Worm (Caenorhabditis elegans) whole organism, young adult: ENCODE measurements around the gene K04A8.20.
A peak's percentile ranks its signal among the peaks of the same experiment; 100 is the strongest.

ENCODE experiments used
- B0261.1 ChIP-seq: sonication (generic microtip); optimal IDR thresholded peaks from 2 replicates; lab custom pipeline; 2016; ENCODE audit warnings: mild to moderate bottlenecking, missing genetic modification characterization, moderate library complexity, missing compliant biosample characterization
- F39B2.1 ChIP-seq: fragments of 200-800 bp; sonication (Bioruptor generic); IDR thresholded peaks from 2 replicates; pipeline ENCODE4 v1.3.6; 2022; ENCODE audit warnings: missing genetic modification reagents, missing genetic modification characterization, missing compliant biosample characterization
- F49E8.2 ChIP-seq: sonication (generic microtip); optimal IDR thresholded peaks from 3 replicates; lab custom pipeline; 2017; ENCODE audit warnings: missing genetic modification characterization, mild to moderate bottlenecking, missing compliant biosample characterization, antibody characterized with exemption, moderate library complexity; ENCODE audit not compliant: insufficient read depth
- F57C9.4 ChIP-seq: sonication (generic microtip); optimal IDR thresholded peaks from 2 replicates; lab custom pipeline; 2017; ENCODE audit warnings: mild to moderate bottlenecking, missing genetic modification characterization, missing compliant biosample characterization
- K11D2.4 ChIP-seq: fragments of 200-800 bp; sonication (Bioruptor generic); IDR thresholded peaks from 2 replicates; pipeline ENCODE4 v1.3.6; 2022; ENCODE audit warnings: missing genetic modification reagents, missing genetic modification characterization, missing compliant biosample characterization
- T07F8.4 ChIP-seq: sonication (generic microtip); optimal IDR thresholded peaks from 2 replicates; lab custom pipeline; 2016; ENCODE audit warnings: mild to moderate bottlenecking, missing genetic modification characterization, moderate library complexity, missing compliant biosample characterization
- ama-1 ChIP-seq, 3 experiments: fragments of 150-350 bp in 1 of 3; sonication (generic microtip) in 2 of 3; optimal IDR thresholded peaks; 2 replicates each; lab custom pipeline; 2014 to 2018; ENCODE audit warnings: missing biosample characterization in 2 of 3, missing genetic modification characterization in 2 of 3, missing genetic modification reagents in 2 of 3
- aptf-2 ChIP-seq: fragments of 200-800 bp; sonication (Bioruptor generic); conservative IDR thresholded peaks from 2 replicates; pipeline ENCODE4 v1.3.6; 2022; ENCODE audit warnings: missing genetic modification reagents, missing genetic modification characterization, missing compliant biosample characterization
- atf-7 ChIP-seq: sonication (generic microtip); optimal IDR thresholded peaks from 2 replicates; lab custom pipeline; 2017; ENCODE audit warnings: mild to moderate bottlenecking, missing genetic modification characterization, missing compliant biosample characterization
- attf-5 ChIP-seq: fragments of 200-800 bp; sonication (Bioruptor generic); optimal IDR thresholded peaks from 2 replicates; lab custom pipeline; 2018; ENCODE audit warnings: mild to moderate bottlenecking, missing genetic modification characterization, missing compliant biosample characterization
- attf-6 ChIP-seq: fragments of 200-800 bp; sonication (Bioruptor generic); IDR thresholded peaks from 2 replicates; pipeline ENCODE4 v1.3.6; 2022; ENCODE audit warnings: missing genetic modification reagents, missing genetic modification characterization, missing compliant biosample characterization
- cebp-1 ChIP-seq, 2 experiments: fragments of 200-800 bp in 1 of 2; sonication (Bioruptor generic) in 1 of 2; sonication (generic microtip) in 1 of 2; IDR thresholded peaks in 1 of 2; optimal IDR thresholded peaks in 1 of 2; 2 replicates each; pipeline versions ENCODE4 v1.3.6 to Lab custom; 2017 to 2022; ENCODE audit warnings: missing compliant biosample characterization in 2 of 2, missing genetic modification characterization in 2 of 2, mild to moderate bottlenecking in 1 of 2, missing genetic modification reagents in 1 of 2, moderate library complexity in 1 of 2
- ceh-100 ChIP-seq: fragments of 200-800 bp; sonication (Bioruptor generic); IDR thresholded peaks from 2 replicates; pipeline ENCODE4 v1.3.6; 2022; ENCODE audit warnings: missing genetic modification reagents, missing genetic modification characterization, missing compliant biosample characterization
- ceh-79 ChIP-seq: sonication (generic microtip); optimal IDR thresholded peaks from 2 replicates; lab custom pipeline; 2017; ENCODE audit warnings: mild to moderate bottlenecking, missing genetic modification characterization, missing compliant biosample characterization
- ceh-91 ChIP-seq: fragments of 200-800 bp; sonication (Bioruptor generic); IDR thresholded peaks from 2 replicates; pipeline ENCODE4 v1.3.6; 2022; ENCODE audit warnings: missing genetic modification reagents, missing genetic modification characterization, missing compliant biosample characterization
- chd-7 ChIP-seq: sonication (generic microtip); optimal IDR thresholded peaks from 2 replicates; lab custom pipeline; 2016; ENCODE audit warnings: mild to moderate bottlenecking, missing genetic modification characterization, moderate library complexity, missing compliant biosample characterization
- die-1 ChIP-seq: sonication (generic microtip); optimal IDR thresholded peaks from 2 replicates; lab custom pipeline; 2016; ENCODE audit warnings: missing genotype, mild to moderate bottlenecking, missing genetic modification characterization, missing compliant biosample characterization
- dpff-1 ChIP-seq: sonication (generic microtip); optimal IDR thresholded peaks from 2 replicates; lab custom pipeline; 2017; ENCODE audit warnings: mild to moderate bottlenecking, missing genetic modification characterization, missing compliant biosample characterization
- egl-44 ChIP-seq: fragments of 200-800 bp; sonication (Bioruptor generic); IDR thresholded peaks from 2 replicates; pipeline ENCODE4 v1.3.6; 2022; ENCODE audit warnings: missing genetic modification reagents, missing genetic modification characterization, missing compliant biosample characterization
- hmg-1.2 ChIP-seq: fragments of 200-800 bp; sonication (Bioruptor generic); IDR thresholded peaks from 2 replicates; pipeline ENCODE4 v1.3.6; 2022; ENCODE audit warnings: missing genetic modification reagents, missing genetic modification characterization, missing compliant biosample characterization
- hmg-20 ChIP-seq: fragments of 200-800 bp; sonication (Bioruptor generic); IDR thresholded peaks from 2 replicates; pipeline ENCODE4 v1.3.6; 2022; ENCODE audit warnings: missing genetic modification reagents, missing genetic modification characterization, missing compliant biosample characterization
- hrde-1 ChIP-seq: sonication (generic microtip); optimal IDR thresholded peaks from 2 replicates; lab custom pipeline; 2016; ENCODE audit warnings: missing genetic modification characterization, mild to moderate bottlenecking, missing compliant biosample characterization, moderate library complexity, missing genotype, missing genetic modification reagents, borderline replicate concordance
- let-607 ChIP-seq, 2 experiments: fragments of 200-800 bp in 1 of 2; sonication (Bioruptor generic) in 1 of 2; sonication (generic microtip) in 1 of 2; optimal IDR thresholded peaks; 2 replicates each; lab custom pipeline; 2016 to 2018; ENCODE audit warnings: mild to moderate bottlenecking in 2 of 2, missing compliant biosample characterization in 2 of 2, missing genetic modification characterization in 2 of 2, moderate library complexity in 2 of 2, missing genotype in 1 of 2
- lir-1 ChIP-seq: fragments of 200-800 bp; sonication (Bioruptor generic); conservative IDR thresholded peaks from 2 replicates; pipeline ENCODE4 v1.3.6; 2022; ENCODE audit warnings: missing genetic modification reagents, missing genetic modification characterization, missing compliant biosample characterization
- madf-3 ChIP-seq: fragments of 200-800 bp; sonication (Bioruptor generic); IDR thresholded peaks from 2 replicates; pipeline ENCODE4 v1.3.6; 2022; ENCODE audit warnings: missing genetic modification reagents, missing genetic modification characterization, missing compliant biosample characterization
- madf-8 ChIP-seq: fragments of 200-800 bp; sonication (Bioruptor generic); conservative IDR thresholded peaks from 2 replicates; pipeline ENCODE4 v1.3.6; 2022; ENCODE audit warnings: missing genetic modification reagents, missing genetic modification characterization, missing compliant biosample characterization
- nfyb-1 ChIP-seq: fragments of 200-800 bp; sonication (Bioruptor generic); IDR thresholded peaks from 2 replicates; pipeline ENCODE4 v1.3.6; 2022; ENCODE audit warnings: missing genetic modification reagents, missing genetic modification characterization, missing compliant biosample characterization
- nhr-27 ChIP-seq: fragments of 200-800 bp; sonication (Bioruptor generic); optimal IDR thresholded peaks from 2 replicates; lab custom pipeline; 2018; ENCODE audit warnings: mild to moderate bottlenecking, missing genetic modification characterization, moderate library complexity, missing compliant biosample characterization
- nhr-90 ChIP-seq: sonication (generic microtip); optimal IDR thresholded peaks from 2 replicates; lab custom pipeline; 2016; ENCODE audit warnings: missing genotype, mild to moderate bottlenecking, missing genetic modification characterization, missing compliant biosample characterization
- repo-1 ChIP-seq: sonication (generic microtip); optimal IDR thresholded peaks from 2 replicates; lab custom pipeline; 2017; ENCODE audit warnings: mild to moderate bottlenecking, missing genetic modification characterization, missing compliant biosample characterization
- rpc-1 ChIP-seq, 2 experiments: fragments of 150-350 bp in 1 of 2; sonication (generic microtip) in 1 of 2; optimal IDR thresholded peaks; 2 replicates each; lab custom pipeline; 2014 to 2018; ENCODE audit warnings: missing biosample characterization in 1 of 2, missing genetic modification characterization in 1 of 2, missing genetic modification reagents in 1 of 2, missing genotype in 1 of 2
- sdz-38 ChIP-seq: sonication (generic microtip); optimal IDR thresholded peaks from 2 replicates; lab custom pipeline; 2016; ENCODE audit warnings: missing genotype, missing genetic modification characterization, missing compliant biosample characterization
- snpc-1.1 ChIP-seq: sonication (generic microtip); optimal IDR thresholded peaks from 2 replicates; lab custom pipeline; 2017; ENCODE audit warnings: missing genetic modification characterization, mild to moderate bottlenecking, missing compliant biosample characterization, antibody characterized with exemption, moderate library complexity, missing genotype, missing genetic modification reagents; ENCODE audit not compliant: insufficient read depth
- somi-1 ChIP-seq: fragments of 200-800 bp; sonication (Bioruptor generic); optimal IDR thresholded peaks from 2 replicates; lab custom pipeline; 2018; ENCODE audit warnings: mild to moderate bottlenecking, missing genetic modification characterization, missing compliant biosample characterization
- sptf-2 ChIP-seq: fragments of 200-800 bp; sonication (Bioruptor generic); optimal IDR thresholded peaks from 2 replicates; lab custom pipeline; 2018; ENCODE audit warnings: mild to moderate bottlenecking, missing genetic modification characterization, missing compliant biosample characterization
- tbx-9 ChIP-seq: sonication (generic microtip); optimal IDR thresholded peaks from 2 replicates; lab custom pipeline; 2016; ENCODE audit warnings: borderline replicate concordance, missing genetic modification characterization, inconsistent platforms, missing compliant biosample characterization
- tlf-1 ChIP-seq: fragments of 200-800 bp; sonication (Bioruptor generic); optimal IDR thresholded peaks from 2 replicates; lab custom pipeline; 2018; ENCODE audit warnings: mild to moderate bottlenecking, missing genetic modification characterization, missing compliant biosample characterization
- unc-130 ChIP-seq: sonication (generic microtip); optimal IDR thresholded peaks from 2 replicates; lab custom pipeline; 2016; ENCODE audit warnings: missing genetic modification reagents, missing genetic modification characterization, missing compliant biosample characterization
- zfh-2 ChIP-seq: fragments of 200-800 bp; sonication (Bioruptor generic); conservative IDR thresholded peaks from 2 replicates; pipeline ENCODE4 v1.3.6; 2022; ENCODE audit warnings: missing genetic modification reagents, missing genetic modification characterization, missing compliant biosample characterization
- zim-3 ChIP-seq: sonication (generic microtip); optimal IDR thresholded peaks from 2 replicates; lab custom pipeline; 2017; ENCODE audit warnings: mild to moderate bottlenecking, missing genetic modification characterization, moderate library complexity, missing compliant biosample characterization
- ztf-18 ChIP-seq: sonication (generic microtip); optimal IDR thresholded peaks from 2 replicates; lab custom pipeline; 2016; ENCODE audit warnings: missing genotype, mild to moderate bottlenecking, missing genetic modification characterization, missing compliant biosample characterization

Gene K04A8.20

DNA sequence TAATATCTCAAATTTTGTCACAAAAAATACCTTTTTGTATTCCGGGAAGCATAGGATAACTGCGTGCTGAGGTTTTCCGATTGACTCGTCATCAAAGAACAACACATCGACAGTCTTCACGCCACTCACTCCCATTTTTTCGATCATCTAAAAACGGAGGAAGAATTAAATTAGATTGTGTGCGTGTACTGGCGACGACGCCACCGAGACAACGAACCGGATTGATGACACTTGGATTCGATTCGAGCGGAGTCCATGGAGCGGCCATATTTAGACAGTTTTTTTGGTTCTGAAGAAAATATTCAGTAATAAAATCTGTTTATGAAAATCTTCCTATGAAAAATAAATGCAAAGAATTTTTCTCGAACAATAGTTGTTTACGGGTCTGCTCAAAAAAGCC is 38.1 kb upstream of the K04A8.20 start, which contains the start of gene ubh-1:
Gene ubh-1, minus strand, starts transcription at position 289 of the 400 bp plus-strand sequence.
- TF ChIP-seq nfyb-1 (GFP tag; lab: Robert Waterston, UW) (0 out of 2 replicates have a peak, but pooled peaks have one; percentile 10), tlf-1 (GFP tag; lab: Kevin White, UChicago) (no peak)
- TF ChIP-seq, all 124 proteins: peak for 1

DNA sequence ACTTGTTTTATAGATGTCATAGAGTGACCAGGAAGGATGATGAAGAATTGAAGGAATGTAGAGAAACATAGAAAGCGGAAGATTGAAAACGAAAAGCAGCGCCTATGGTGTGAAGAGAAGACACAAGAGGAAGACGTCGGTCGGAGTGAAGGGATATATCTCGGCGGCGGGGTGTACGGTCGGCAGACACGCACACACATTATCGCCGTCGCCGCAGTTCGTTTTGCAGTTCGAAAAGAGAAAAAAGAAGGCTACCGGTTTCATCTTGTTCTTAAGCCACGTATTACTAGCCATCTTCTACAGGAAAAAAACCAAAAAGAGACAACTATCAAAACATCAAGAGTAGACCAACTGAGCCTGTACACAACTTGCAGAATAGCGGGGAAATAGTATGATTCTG is 35.9 kb upstream of the K04A8.20 start:
- TF ChIP-seq ceh-91 (GFP tag; lab: Robert Waterston, UW) (no peak), snpc-1.1 (no peak), let-607 (tag; optimal IDR thresholded peaks at IDR 0.05; lab: Kevin White, UChicago) (peak in 1 of 2 experiments; percentile 87), nhr-27 (no peak)

DNA sequence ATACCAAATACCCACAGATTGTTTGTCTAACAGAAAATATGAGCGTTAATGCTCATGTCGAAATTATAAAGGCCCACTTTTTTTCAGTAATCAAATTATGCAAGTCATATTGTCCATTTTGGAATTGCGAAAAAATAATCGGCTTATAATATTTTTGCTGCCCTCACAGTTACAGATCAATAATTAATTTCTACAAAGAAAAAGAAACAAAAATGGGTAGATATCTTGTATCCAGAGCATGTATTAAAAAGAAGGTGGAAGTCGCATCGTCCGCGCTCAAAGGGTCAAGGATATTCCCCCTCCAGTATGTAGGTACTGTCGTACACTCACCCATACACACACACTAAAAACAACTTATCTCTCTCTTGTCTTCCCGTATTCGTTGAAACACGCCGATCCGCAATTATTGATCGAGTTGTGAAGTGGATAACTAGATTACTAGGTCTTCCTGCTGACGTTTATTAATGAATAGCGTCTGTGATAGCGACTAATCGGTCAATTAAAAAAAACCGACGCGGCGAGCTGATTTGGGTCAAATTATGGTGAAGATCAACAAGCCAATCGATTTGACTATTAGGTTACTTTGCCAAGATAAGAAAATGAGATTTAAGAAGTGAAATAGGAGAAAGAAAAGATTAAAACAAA is 35.3 kb upstream of the K04A8.20 start:
- TF ChIP-seq sptf-2 (GFP tag; lab: Kevin White, UChicago), result no peak
- TF ChIP-seq nhr-90 (tag; lab: Kevin White, UChicago), result no peak
- TF ChIP-seq rpc-1 (optimal IDR thresholded peaks at IDR 0.05; lab: Kevin White, UChicago), result no peak
- no peak for TF ChIP-seq rpc-1 (tag; optimal IDR thresholded peaks at IDR 0.05; lab: Kevin White, UChicago)
- TF ChIP-seq F57C9.4, result no peak
- no peak for TF ChIP-seq ceh-100 (GFP tag; lab: Robert Waterston, UW)
- no peak for TF ChIP-seq atf-7
- TF ChIP-seq sdz-38 (tag; lab: Kevin White, UChicago), result no peak
- no peak for TF ChIP-seq dpff-1 (tag; lab: Kevin White, UChicago)
- no peak for TF ChIP-seq repo-1 (tag; lab: Kevin White, UChicago)
- no peak for TF ChIP-seq F49E8.2 (tag; lab: Kevin White, UChicago)
- TF ChIP-seq ama-1 (optimal IDR thresholded peaks at IDR 0.05; lab: Kevin White, UChicago), result no peak
- TF ChIP-seq ama-1 (GFP tag; optimal IDR thresholded peaks at IDR 0.05; lab: Kevin White, UChicago), result no peak
- no peak for TF ChIP-seq lir-1
- TF ChIP-seq attf-6 (GFP tag; lab: Robert Waterston, UW), result no peak
- no peak for TF ChIP-seq madf-3 (GFP tag; lab: Robert Waterston, UW)
- no peak for TF ChIP-seq hrde-1 (tag; lab: Kevin White, UChicago)
- no peak for TF ChIP-seq zim-3
- TF ChIP-seq egl-44 (GFP tag; lab: Robert Waterston, UW), result no peak
- no peak for TF ChIP-seq unc-130 (GFP tag; lab: Kevin White, UChicago)
- TF ChIP-seq zfh-2 (GFP tag; lab: Robert Waterston, UW), result no peak
- no peak for TF ChIP-seq somi-1 (GFP tag; lab: Kevin White, UChicago)

DNA sequence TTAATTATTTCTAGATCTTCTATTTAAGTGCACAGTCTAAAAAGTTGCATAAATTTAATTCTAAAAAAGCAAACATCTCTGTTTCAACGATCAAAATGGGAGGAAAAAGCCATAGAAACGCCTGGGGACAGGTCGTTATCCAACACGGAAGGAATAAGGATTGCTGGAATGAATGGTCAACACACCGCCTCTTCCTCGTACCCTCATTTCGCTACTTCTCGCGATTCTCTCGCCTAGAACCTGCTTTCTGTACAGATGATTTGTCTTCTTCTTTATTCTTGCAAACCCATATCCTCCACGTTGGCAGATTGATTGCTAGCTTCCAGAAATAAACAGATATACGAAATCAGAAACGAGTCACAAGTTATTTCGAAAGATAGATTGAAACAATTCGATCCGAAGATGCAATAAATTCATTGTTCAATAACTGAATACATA is 34.3 kb upstream of the K04A8.20 start, which contains the start of gene dpy-11:
Gene dpy-11, minus strand, starts transcription at position 354 of the 438 bp plus-strand sequence.
- TF ChIP-seq die-1 (tag; lab: Kevin White, UChicago) (peak; percentile 41), ztf-18 (tag; lab: Kevin White, UChicago) (no peak), chd-7 (tag; lab: Kevin White, UChicago) (peak; percentile 35), B0261.1 (tag; lab: Kevin White, UChicago) (no peak), aptf-2 (GFP tag; lab: Robert Waterston, UW) (no peak), F39B2.1 (GFP tag; lab: Robert Waterston, UW) (0 out of 2 replicates have a peak, but pooled peaks have one; percentile 53), K11D2.4 (GFP tag; lab: Robert Waterston, UW) (peak; percentile 58; the same call in 1 of the 2 replicates), ceh-79 (tag; lab: Kevin White, UChicago) (no peak), hmg-1.2 (GFP tag; lab: Robert Waterston, UW) (peak; percentile 51), tbx-9 (tag; lab: Kevin White, UChicago) (no peak), T07F8.4 (tag; lab: Kevin White, UChicago) (no peak), somi-1 (GFP tag; lab: Kevin White, UChicago) (peak; percentile 74), madf-8 (no peak), egl-44 (GFP tag; lab: Robert Waterston, UW) (peak; percentile 25; the same call in 1 of the 2 replicates), hmg-20 (GFP tag; lab: Robert Waterston, UW) (peak; percentile 23; the same call in 1 of the 2 replicates), cebp-1 (GFP tag; IDR thresholded peaks at IDR 0.05; lab: Robert Waterston, UW) (no peak), cebp-1 (tag; optimal IDR thresholded peaks at IDR 0.05; lab: Kevin White, UChicago) (peak; percentile 72), attf-5 (peak; percentile 23)
